Fruit fly (Drosophila melanogaster) whole organism, pupa: ENCODE data around the gene CG8516.
A peak's percentile ranks its signal among the peaks of the same experiment; 100 is the strongest.

Source experiments
- CG10348 ChIP-seq: fragments of 200-800 bp; sonication (Bioruptor generic); IDR thresholded peaks from 2 replicates; pipeline ENCODE4 v1.3.6; 2022; ENCODE audit warnings: missing biosample characterization, missing genetic modification characterization
- CG12605 ChIP-seq: fragments of 200-800 bp; sonication (Bioruptor generic); IDR thresholded peaks from 2 replicates; pipeline ENCODE4 v1.3.6; 2022; ENCODE audit warnings: missing biosample characterization, missing genetic modification characterization
- CG13204 ChIP-seq: fragments of 200-800 bp; sonication (Bioruptor generic); optimal IDR thresholded peaks from 2 replicates; lab custom pipeline; 2018; ENCODE audit warnings: missing biosample characterization, mild to moderate bottlenecking, missing genetic modification characterization, moderate library complexity
- CG14655 ChIP-seq: fragments of 200-800 bp; sonication (Bioruptor generic); optimal IDR thresholded peaks from 3 replicates; lab custom pipeline; 2017; ENCODE audit warnings: mild to moderate bottlenecking, missing biosample characterization, missing genetic modification reagents, missing genetic modification characterization
- CG15710 ChIP-seq: fragments of 200-800 bp; sonication (Bioruptor generic); optimal IDR thresholded peaks from 2 replicates; lab custom pipeline; 2018; ENCODE audit warnings: missing biosample characterization, mild to moderate bottlenecking, missing genetic modification characterization, moderate library complexity
- CG17806 ChIP-seq: fragments of 200-800 bp; sonication (Bioruptor generic); optimal IDR thresholded peaks from 2 replicates; lab custom pipeline; 2018; ENCODE audit warnings: missing biosample characterization, mild to moderate bottlenecking, missing genetic modification characterization, moderate library complexity
- CG32121 ChIP-seq: fragments of 200-800 bp; sonication (Bioruptor generic); IDR thresholded peaks from 2 replicates; pipeline ENCODE4 v1.3.6; 2022; ENCODE audit warnings: missing biosample characterization, missing genetic modification characterization
- CG34367 ChIP-seq: fragments of 200-800 bp; sonication (Bioruptor generic); optimal IDR thresholded peaks from 2 replicates; lab custom pipeline; 2018; ENCODE audit warnings: missing biosample characterization, mild to moderate bottlenecking, missing genetic modification characterization
- CG4496 ChIP-seq: fragments of 200-800 bp; sonication (Bioruptor generic); IDR thresholded peaks from 3 replicates; pipeline ENCODE4 v1.3.6; 2022; ENCODE audit warnings: missing biosample characterization, missing genetic modification characterization
- CG8159 ChIP-seq: fragments of 200-800 bp; sonication (Bioruptor generic); optimal IDR thresholded peaks from 3 replicates; lab custom pipeline; 2018; ENCODE audit warnings: missing biosample characterization, mild to moderate bottlenecking, missing genetic modification characterization, moderate library complexity
- CG8301 ChIP-seq: fragments of 200-800 bp; sonication (Bioruptor generic); optimal IDR thresholded peaks from 2 replicates; lab custom pipeline; 2018; ENCODE audit warnings: missing biosample characterization, mild to moderate bottlenecking, missing genetic modification characterization
- CG9948 ChIP-seq: fragments of 200-800 bp; sonication (Bioruptor generic); optimal IDR thresholded peaks from 2 replicates; lab custom pipeline; 2018; ENCODE audit warnings: missing biosample characterization, mild to moderate bottlenecking, missing genetic modification characterization, moderate library complexity
- D1 ChIP-seq: fragments of 200-800 bp; sonication (Bioruptor generic); optimal IDR thresholded peaks from 2 replicates; lab custom pipeline; 2018; ENCODE audit warnings: missing biosample characterization, mild to moderate bottlenecking, missing genetic modification characterization, moderate library complexity
- EcR ChIP-seq: fragments of 200-800 bp; sonication (Bioruptor generic); optimal IDR thresholded peaks from 3 replicates; lab custom pipeline; 2019; ENCODE audit warnings: missing biosample characterization, missing genetic modification characterization, mild to moderate bottlenecking, moderate library complexity, missing genetic modification reagents
- Ets98B ChIP-seq: fragments of 200-800 bp; sonication (Bioruptor generic); IDR thresholded peaks from 2 replicates; pipeline ENCODE4 v1.3.6; 2022; ENCODE audit warnings: missing biosample characterization, missing genetic modification characterization
- Pif1A ChIP-seq: fragments of 200-800 bp; sonication (Bioruptor generic); optimal IDR thresholded peaks from 3 replicates; lab custom pipeline; 2016; ENCODE audit warnings: missing biosample characterization, missing genetic modification characterization
- Pif1B ChIP-seq: fragments of 200-800 bp; sonication (Bioruptor generic); optimal IDR thresholded peaks from 3 replicates; lab custom pipeline; 2016; ENCODE audit warnings: missing biosample characterization, missing genetic modification characterization
- Snoo ChIP-seq: fragments of 200-800 bp; sonication (Bioruptor generic); optimal IDR thresholded peaks from 3 replicates; lab custom pipeline; 2017; ENCODE audit warnings: missing biosample characterization, mild to moderate bottlenecking, missing genetic modification characterization, inconsistent platforms
- fd96Ca ChIP-seq: fragments of 200-800 bp; sonication (Bioruptor generic); IDR thresholded peaks from 3 replicates; pipeline ENCODE4 v1.3.6; 2022; ENCODE audit warnings: missing biosample characterization, missing genetic modification characterization
- gl ChIP-seq: fragments of 200-800 bp; sonication (Bioruptor generic); optimal IDR thresholded peaks from 2 replicates; lab custom pipeline; 2018; ENCODE audit warnings: missing biosample characterization, mild to moderate bottlenecking, missing genetic modification characterization
- rn ChIP-seq: fragments of 200-800 bp; sonication (Bioruptor generic); IDR thresholded peaks from 2 replicates; pipeline ENCODE4 v1.3.6; 2022; ENCODE audit warnings: missing biosample characterization, missing genetic modification characterization

The CG8516 gene

dm6 chr3R:9747900-9748663 lies 45.0 kb upstream of the CG8516 start:
- no peak for TF ChIP-seq CG4496
- TF ChIP-seq CG12605 (GFP tag; lab: Robert Waterston, UW): no peak
- no peak for TF ChIP-seq Ets98B (GFP tag; lab: Robert Waterston, UW)
- TF ChIP-seq CG8159 (tag; lab: Kevin White, UChicago): no peak
- TF ChIP-seq rn (GFP tag; lab: Robert Waterston, UW): no peak
- no peak for TF ChIP-seq Snoo (tag; lab: Kevin White, UChicago)
- no peak for TF ChIP-seq CG15710 (tag; lab: Kevin White, UChicago)
- TF ChIP-seq D1 (tag; lab: Kevin White, UChicago): no peak
- no peak for TF ChIP-seq CG32121 (GFP tag; lab: Robert Waterston, UW)
- no peak for TF ChIP-seq Pif1A (GFP tag; lab: Kevin White, UChicago)
- no peak for TF ChIP-seq CG17806 (tag; lab: Kevin White, UChicago)
- TF ChIP-seq CG14655 (GFP tag; lab: Kevin White, UChicago): no peak
- no peak for TF ChIP-seq gl (tag; lab: Kevin White, UChicago)
- no peak for TF ChIP-seq Pif1B (GFP tag; lab: Kevin White, UChicago)
- no peak for TF ChIP-seq CG10348 (GFP tag; lab: Robert Waterston, UW)
- no peak for TF ChIP-seq CG8301 (tag; lab: Kevin White, UChicago)
- no peak for TF ChIP-seq CG13204
- TF ChIP-seq fd96Ca (GFP tag; lab: Robert Waterston, UW): no peak
- no peak for TF ChIP-seq CG9948 (tag; lab: Kevin White, UChicago)
- TF ChIP-seq EcR: no peak

- no peak for TF ChIP-seq CG10348 (GFP tag; lab: Robert Waterston, UW)
- no peak for TF ChIP-seq Snoo (tag; lab: Kevin White, UChicago)
- no peak for TF ChIP-seq CG15710 (tag; lab: Kevin White, UChicago)
- TF ChIP-seq CG8301 (tag; lab: Kevin White, UChicago): no peak
- no peak for TF ChIP-seq CG8159 (tag; lab: Kevin White, UChicago)
- TF ChIP-seq CG17806 (tag; lab: Kevin White, UChicago): no peak
- TF ChIP-seq CG34367 (tag; lab: Kevin White, UChicago): no peak
- no peak for TF ChIP-seq Pif1B (GFP tag; lab: Kevin White, UChicago)
- no peak for TF ChIP-seq CG14655 (GFP tag; lab: Kevin White, UChicago)
- no peak for TF ChIP-seq CG9948 (tag; lab: Kevin White, UChicago)
- TF ChIP-seq CG12605 (GFP tag; lab: Robert Waterston, UW): no peak
- TF ChIP-seq CG32121 (GFP tag; lab: Robert Waterston, UW): no peak
Observed at dm6 chr3R:9754487-9754886, 38.6 kb upstream of the CG8516 start, which contains the start of gene Tti1. TSS of gene Tti1 (minus strand) at chr3R:9754686.

- TF ChIP-seq Pif1B (GFP tag; lab: Kevin White, UChicago) (no peak), EcR (peak; percentile 54)
- TF ChIP-seq, all 21 proteins: peak for 1
Observed at dm6 chr3R:9756187-9756586, 36.9 kb upstream of the CG8516 start, which contains the start of the genes Alg12 and Rpt3R. TSS of gene Alg12 (plus strand) at chr3R:9756491. TSS of gene Rpt3R (minus strand) at chr3R:9756510.

- TF ChIP-seq Snoo (tag; lab: Kevin White, UChicago): peak; percentile 33
- TF ChIP-seq Pif1A (GFP tag; lab: Kevin White, UChicago): no peak
- TF ChIP-seq Pif1B (GFP tag; lab: Kevin White, UChicago): no peak
- peak; percentile 35; the same call in 1 of the 3 replicates for TF ChIP-seq CG4496
- no peak for TF ChIP-seq CG9948 (tag; lab: Kevin White, UChicago)
- TF ChIP-seq CG32121 (GFP tag; lab: Robert Waterston, UW): no peak; the same call in 1 of the 2 replicates
- TF ChIP-seq CG17806 (tag; lab: Kevin White, UChicago): peak; percentile 18
- TF ChIP-seq rn (GFP tag; lab: Robert Waterston, UW): no peak
- TF ChIP-seq EcR: peak; percentile 64
- TF ChIP-seq CG14655 (GFP tag; lab: Kevin White, UChicago): no peak
- TF ChIP-seq D1 (tag; lab: Kevin White, UChicago): no peak
- TF ChIP-seq CG13204: no peak
- TF ChIP-seq CG8159 (tag; lab: Kevin White, UChicago): no peak
- TF ChIP-seq Ets98B (GFP tag; lab: Robert Waterston, UW): no peak
- no peak for TF ChIP-seq CG34367 (tag; lab: Kevin White, UChicago)
Observed at dm6 chr3R:9759360-9760191, 33.5 kb upstream of the CG8516 start, which contains the start of gene Mpi. TSS of gene Mpi (plus strand) at chr3R:9759622.
